Fruit fly (Drosophila melanogaster) whole organism, pupa: ENCODE data around the gene tgy.
A peak's percentile ranks its signal among the peaks of the same experiment; 100 is the strongest.

Source experiments
- CG10348 ChIP-seq: fragments of 200-800 bp; sonication (Bioruptor generic); IDR thresholded peaks from 2 replicates; pipeline ENCODE4 v1.3.6; 2022; ENCODE audit warnings: missing biosample characterization, missing genetic modification characterization
- CG12605 ChIP-seq: fragments of 200-800 bp; sonication (Bioruptor generic); IDR thresholded peaks from 2 replicates; pipeline ENCODE4 v1.3.6; 2022; ENCODE audit warnings: missing biosample characterization, missing genetic modification characterization
- CG13204 ChIP-seq: fragments of 200-800 bp; sonication (Bioruptor generic); optimal IDR thresholded peaks from 2 replicates; lab custom pipeline; 2018; ENCODE audit warnings: missing biosample characterization, mild to moderate bottlenecking, missing genetic modification characterization, moderate library complexity
- CG14655 ChIP-seq: fragments of 200-800 bp; sonication (Bioruptor generic); optimal IDR thresholded peaks from 3 replicates; lab custom pipeline; 2017; ENCODE audit warnings: mild to moderate bottlenecking, missing biosample characterization, missing genetic modification reagents, missing genetic modification characterization
- CG15710 ChIP-seq: fragments of 200-800 bp; sonication (Bioruptor generic); optimal IDR thresholded peaks from 2 replicates; lab custom pipeline; 2018; ENCODE audit warnings: missing biosample characterization, mild to moderate bottlenecking, missing genetic modification characterization, moderate library complexity
- CG17806 ChIP-seq: fragments of 200-800 bp; sonication (Bioruptor generic); optimal IDR thresholded peaks from 2 replicates; lab custom pipeline; 2018; ENCODE audit warnings: missing biosample characterization, mild to moderate bottlenecking, missing genetic modification characterization, moderate library complexity
- CG32121 ChIP-seq: fragments of 200-800 bp; sonication (Bioruptor generic); IDR thresholded peaks from 2 replicates; pipeline ENCODE4 v1.3.6; 2022; ENCODE audit warnings: missing biosample characterization, missing genetic modification characterization
- CG34367 ChIP-seq: fragments of 200-800 bp; sonication (Bioruptor generic); optimal IDR thresholded peaks from 2 replicates; lab custom pipeline; 2018; ENCODE audit warnings: missing biosample characterization, mild to moderate bottlenecking, missing genetic modification characterization
- CG4496 ChIP-seq: fragments of 200-800 bp; sonication (Bioruptor generic); IDR thresholded peaks from 3 replicates; pipeline ENCODE4 v1.3.6; 2022; ENCODE audit warnings: missing biosample characterization, missing genetic modification characterization
- CG8159 ChIP-seq: fragments of 200-800 bp; sonication (Bioruptor generic); optimal IDR thresholded peaks from 3 replicates; lab custom pipeline; 2018; ENCODE audit warnings: missing biosample characterization, mild to moderate bottlenecking, missing genetic modification characterization, moderate library complexity
- CG8301 ChIP-seq: fragments of 200-800 bp; sonication (Bioruptor generic); optimal IDR thresholded peaks from 2 replicates; lab custom pipeline; 2018; ENCODE audit warnings: missing biosample characterization, mild to moderate bottlenecking, missing genetic modification characterization
- CG9948 ChIP-seq: fragments of 200-800 bp; sonication (Bioruptor generic); optimal IDR thresholded peaks from 2 replicates; lab custom pipeline; 2018; ENCODE audit warnings: missing biosample characterization, mild to moderate bottlenecking, missing genetic modification characterization, moderate library complexity
- D1 ChIP-seq: fragments of 200-800 bp; sonication (Bioruptor generic); optimal IDR thresholded peaks from 2 replicates; lab custom pipeline; 2018; ENCODE audit warnings: missing biosample characterization, mild to moderate bottlenecking, missing genetic modification characterization, moderate library complexity
- EcR ChIP-seq: fragments of 200-800 bp; sonication (Bioruptor generic); optimal IDR thresholded peaks from 3 replicates; lab custom pipeline; 2019; ENCODE audit warnings: missing biosample characterization, missing genetic modification characterization, mild to moderate bottlenecking, moderate library complexity, missing genetic modification reagents
- Ets98B ChIP-seq: fragments of 200-800 bp; sonication (Bioruptor generic); IDR thresholded peaks from 2 replicates; pipeline ENCODE4 v1.3.6; 2022; ENCODE audit warnings: missing biosample characterization, missing genetic modification characterization
- Pif1A ChIP-seq: fragments of 200-800 bp; sonication (Bioruptor generic); optimal IDR thresholded peaks from 3 replicates; lab custom pipeline; 2016; ENCODE audit warnings: missing biosample characterization, missing genetic modification characterization
- Pif1B ChIP-seq: fragments of 200-800 bp; sonication (Bioruptor generic); optimal IDR thresholded peaks from 3 replicates; lab custom pipeline; 2016; ENCODE audit warnings: missing biosample characterization, missing genetic modification characterization
- Snoo ChIP-seq: fragments of 200-800 bp; sonication (Bioruptor generic); optimal IDR thresholded peaks from 3 replicates; lab custom pipeline; 2017; ENCODE audit warnings: missing biosample characterization, mild to moderate bottlenecking, missing genetic modification characterization, inconsistent platforms
- fd96Ca ChIP-seq: fragments of 200-800 bp; sonication (Bioruptor generic); IDR thresholded peaks from 3 replicates; pipeline ENCODE4 v1.3.6; 2022; ENCODE audit warnings: missing biosample characterization, missing genetic modification characterization
- gl ChIP-seq: fragments of 200-800 bp; sonication (Bioruptor generic); optimal IDR thresholded peaks from 2 replicates; lab custom pipeline; 2018; ENCODE audit warnings: missing biosample characterization, mild to moderate bottlenecking, missing genetic modification characterization
- rn ChIP-seq: fragments of 200-800 bp; sonication (Bioruptor generic); IDR thresholded peaks from 2 replicates; pipeline ENCODE4 v1.3.6; 2022; ENCODE audit warnings: missing biosample characterization, missing genetic modification characterization

Gene tgy

DNA sequence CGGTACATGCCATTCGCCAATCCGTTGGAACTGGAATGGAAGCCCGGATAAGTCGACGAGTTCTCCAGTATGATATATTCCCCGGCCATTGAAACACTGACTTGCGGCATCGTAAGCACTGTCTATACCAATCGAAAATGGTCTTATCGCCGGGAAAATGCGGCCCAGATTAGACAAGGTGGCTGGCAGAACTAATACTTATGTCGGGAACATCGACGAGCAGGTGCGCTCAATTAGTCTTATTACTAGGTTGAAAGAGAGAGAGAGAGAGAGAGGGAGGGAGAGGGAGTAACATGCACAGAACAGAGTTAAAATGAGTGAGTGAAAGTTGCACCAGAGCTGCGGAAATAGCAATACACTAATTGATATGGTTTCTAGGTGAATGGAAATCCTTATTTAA is at the start of gene tgy:
Gene tgy (minus strand): TSS at position 101 of the 400 bp plus-strand sequence.
- TF ChIP-seq CG17806 (no peak), CG4496 (no peak), CG32121 (GFP tag; lab: Robert Waterston, UW) (no peak), CG8301 (tag; lab: Kevin White, UChicago) (no peak), CG8159 (tag; lab: Kevin White, UChicago) (no peak), gl (no peak), D1 (no peak), CG34367 (tag; lab: Kevin White, UChicago) (no peak), CG10348 (GFP tag; lab: Robert Waterston, UW) (no peak), rn (GFP tag; lab: Robert Waterston, UW) (no peak), CG12605 (GFP tag; lab: Robert Waterston, UW) (no peak), EcR (GFP tag; lab: Kevin White, UChicago) (no peak), Snoo (tag; lab: Kevin White, UChicago) (no peak), Pif1B (GFP tag; lab: Kevin White, UChicago) (no peak), fd96Ca (GFP tag; lab: Robert Waterston, UW) (no peak), Pif1A (GFP tag; lab: Kevin White, UChicago) (no peak), Ets98B (GFP tag; lab: Robert Waterston, UW) (no peak)

DNA sequence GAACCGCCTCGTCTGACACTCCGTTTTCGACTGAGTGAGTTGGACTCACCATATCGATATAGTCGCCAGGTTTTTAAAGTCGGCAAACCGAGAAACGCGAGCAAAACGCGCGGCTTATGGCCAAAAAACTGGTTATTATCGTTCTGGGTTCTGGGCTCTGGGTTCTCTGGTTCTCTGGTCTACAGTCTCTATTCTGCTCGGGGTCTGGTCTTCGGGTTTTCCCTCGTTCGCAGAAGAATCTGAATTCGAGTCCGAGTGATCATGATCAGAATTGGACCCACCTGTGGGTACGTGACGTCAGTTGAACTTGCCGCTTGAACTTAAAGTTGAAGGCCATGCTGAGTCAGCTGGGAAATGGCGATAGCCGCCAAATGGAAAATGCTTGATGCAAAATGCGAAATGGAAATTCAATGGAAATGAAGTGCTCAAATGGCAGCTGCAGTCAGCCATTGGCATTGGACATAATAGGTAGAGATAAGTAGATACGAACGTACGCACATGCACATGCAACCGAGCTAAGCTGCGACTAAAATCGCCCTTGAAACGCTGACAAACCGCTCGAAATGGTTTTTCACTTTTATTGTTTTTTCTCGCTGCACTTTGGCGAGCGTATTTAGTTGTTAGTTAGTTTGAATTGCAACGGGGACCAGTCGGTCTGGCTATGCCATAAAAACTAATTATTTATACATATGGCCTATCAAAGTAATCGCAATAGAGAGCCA is 47.9 kb upstream of the tgy start, which contains the start of gene CG33939:
Gene CG33939 (minus strand): TSS at position 51 of the 722 bp plus-strand sequence.
- TF ChIP-seq Pif1B (GFP tag; lab: Kevin White, UChicago) (no peak), CG12605 (GFP tag; lab: Robert Waterston, UW) (no peak), CG10348 (GFP tag; lab: Robert Waterston, UW) (no peak), EcR (GFP tag; lab: Kevin White, UChicago) (peak; percentile 95), CG4496 (peak; percentile 34; the same call in 1 of the 3 replicates), CG17806 (no peak)
- TF ChIP-seq, all 21 proteins: peak for 2

DNA sequence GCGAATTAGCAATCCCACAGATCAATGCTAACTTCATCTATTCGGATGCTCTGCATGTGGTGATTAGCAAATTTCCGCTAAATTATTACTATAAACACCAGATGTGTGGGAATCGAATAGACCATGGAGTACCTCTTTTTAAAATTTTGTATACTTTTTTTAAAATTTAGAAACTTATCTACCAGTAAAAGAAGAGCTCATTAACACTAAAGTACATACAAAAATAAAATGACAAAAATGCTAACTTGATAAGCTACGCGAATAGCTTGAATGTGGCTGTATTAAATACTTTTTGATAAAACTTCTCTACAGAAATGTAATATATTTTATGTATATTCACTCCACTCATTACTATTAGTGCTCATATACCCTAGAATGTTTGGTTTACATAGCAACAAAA is 47.0 kb upstream of the tgy start:
- no peak for TF ChIP-seq CG10348 (GFP tag; lab: Robert Waterston, UW)
- TF ChIP-seq CG34367 (tag; lab: Kevin White, UChicago): no peak
- no peak for TF ChIP-seq Pif1B (GFP tag; lab: Kevin White, UChicago)
- TF ChIP-seq CG12605 (GFP tag; lab: Robert Waterston, UW): no peak
- TF ChIP-seq EcR (GFP tag; lab: Kevin White, UChicago): no peak
- TF ChIP-seq CG17806: no peak
- no peak for TF ChIP-seq CG4496
- TF ChIP-seq fd96Ca (GFP tag; lab: Robert Waterston, UW): no peak
- TF ChIP-seq CG9948 (tag; lab: Kevin White, UChicago): no peak
- TF ChIP-seq Pif1A (GFP tag; lab: Kevin White, UChicago): no peak
- no peak for TF ChIP-seq CG14655 (GFP tag; lab: Kevin White, UChicago)
- TF ChIP-seq gl: no peak
- TF ChIP-seq Ets98B (GFP tag; lab: Robert Waterston, UW): no peak
- no peak for TF ChIP-seq CG8301 (tag; lab: Kevin White, UChicago)
- no peak for TF ChIP-seq Snoo (tag; lab: Kevin White, UChicago)
- TF ChIP-seq CG15710 (tag; lab: Kevin White, UChicago): no peak
- no peak for TF ChIP-seq D1
- TF ChIP-seq CG8159 (tag; lab: Kevin White, UChicago): no peak
- no peak for TF ChIP-seq rn (GFP tag; lab: Robert Waterston, UW)
- TF ChIP-seq, all 21 proteins: peak for 0

DNA sequence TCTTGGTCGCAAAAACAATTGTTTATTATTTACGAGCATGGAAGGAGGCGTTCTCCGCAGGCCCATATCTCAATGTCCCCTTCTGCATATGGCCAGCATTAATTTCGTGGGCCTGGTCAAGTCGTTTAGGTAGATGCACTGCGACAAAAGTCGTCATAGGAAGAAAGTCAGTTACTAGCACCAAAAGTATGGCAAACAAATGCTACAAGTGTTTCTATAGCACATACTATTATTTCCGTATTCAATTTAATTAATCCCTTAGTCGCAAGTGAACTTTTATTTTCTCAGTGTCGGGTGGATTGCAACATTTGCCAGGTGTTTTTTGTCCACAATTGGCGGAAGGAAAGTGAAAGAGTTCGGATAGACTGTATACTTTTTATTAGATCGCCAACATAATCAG is 45.8 kb upstream of the tgy start:
- TF ChIP-seq CG14655 (GFP tag; lab: Kevin White, UChicago) (peak; percentile 70), CG17806 (peak; percentile 71), Ets98B (GFP tag; lab: Robert Waterston, UW) (peak; percentile 41), CG8159 (tag; lab: Kevin White, UChicago) (peak; percentile 67), D1 (no peak), CG9948 (tag; lab: Kevin White, UChicago) (peak; percentile 58), Pif1A (GFP tag; lab: Kevin White, UChicago) (peak; percentile 51), Pif1B (GFP tag; lab: Kevin White, UChicago) (peak; percentile 37), Snoo (tag; lab: Kevin White, UChicago) (no peak), CG10348 (GFP tag; lab: Robert Waterston, UW) (no peak), CG15710 (tag; lab: Kevin White, UChicago) (peak; percentile 50), fd96Ca (GFP tag; lab: Robert Waterston, UW) (peak; percentile 77), CG32121 (GFP tag; lab: Robert Waterston, UW) (peak; percentile 23; the same call in 1 of the 2 replicates), gl (peak; percentile 36), CG34367 (tag; lab: Kevin White, UChicago) (peak; percentile 61), EcR (GFP tag; lab: Kevin White, UChicago) (no peak), CG8301 (tag; lab: Kevin White, UChicago) (peak; percentile 38), CG13204 (GFP tag; lab: Kevin White, UChicago) (no peak), CG12605 (GFP tag; lab: Robert Waterston, UW) (peak; percentile 33; the same call in 1 of the 2 replicates), CG4496 (peak; percentile 66), rn (GFP tag; lab: Robert Waterston, UW) (peak; percentile 36; the same call in 1 of the 2 replicates)

DNA sequence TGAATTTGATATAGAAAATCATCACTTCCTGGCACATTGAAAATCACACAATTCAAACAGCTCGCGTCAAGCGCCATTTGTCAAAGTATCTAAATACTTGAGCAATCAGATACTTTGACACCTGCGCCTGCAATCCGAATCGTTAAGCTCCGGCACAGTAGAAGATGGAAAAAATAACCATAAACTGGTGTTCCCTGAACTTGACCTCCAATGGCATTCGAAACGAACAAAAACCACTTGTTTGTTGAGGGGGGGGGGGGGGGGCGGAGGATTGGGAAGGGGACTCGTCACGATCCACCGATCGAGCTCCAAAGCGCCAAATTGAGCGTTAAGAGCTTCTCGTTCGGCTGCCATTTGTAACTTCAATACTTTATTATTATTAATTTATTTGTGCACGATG is 44.8 kb upstream of the tgy start:
- TF ChIP-seq CG13204 (GFP tag; lab: Kevin White, UChicago): no peak
- TF ChIP-seq EcR (GFP tag; lab: Kevin White, UChicago): peak; percentile 5
